Fruit fly (Drosophila melanogaster): Measurements from ENCODE around the gene Hex-A.

Hex-A gene

DNA sequence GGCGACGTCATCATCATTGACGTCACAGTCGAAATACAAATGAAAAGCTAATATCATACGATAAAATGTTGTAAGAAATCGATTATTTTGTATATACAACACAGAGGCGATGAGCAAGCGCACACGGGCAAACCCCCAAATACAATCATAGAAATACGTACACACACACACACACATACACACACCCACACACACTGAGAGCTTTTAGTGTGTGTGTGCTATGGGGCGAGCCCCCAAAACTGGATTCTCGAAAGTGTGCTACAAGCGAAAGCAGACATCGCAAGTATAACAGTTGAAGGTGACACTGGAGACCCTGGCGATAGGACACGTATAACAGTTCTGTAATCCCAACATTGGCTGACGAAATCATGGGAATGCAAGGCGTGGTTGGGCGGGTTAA is 3.6 kb upstream of the Hex-A start (continued):
- TF ChIP-seq CG12744 (GFP tag; optimal IDR thresholded peaks at IDR 0.05): no peak
- TF ChIP-seq Poxn (GFP tag; IDR thresholded peaks at IDR 0.05): no peak
- peak; percentile 52 for TF ChIP-seq CG8478 (optimal IDR thresholded peaks at IDR 0.05)
- no peak for TF ChIP-seq CG18619 (GFP tag; optimal IDR thresholded peaks at IDR 0.05)
- peak; percentile 57 for TF ChIP-seq Blimp-1 (GFP tag; optimal IDR thresholded peaks at IDR 0.05)
- TF ChIP-seq CrebB (tag; optimal IDR thresholded peaks at IDR 0.05): peak; percentile 19
- TF ChIP-seq NC2β (GFP tag; optimal IDR thresholded peaks at IDR 0.05): no peak
- TF ChIP-seq pnt (GFP tag; optimal IDR thresholded peaks at IDR 0.05): no peak
- TF ChIP-seq Bgb (GFP tag; IDR thresholded peaks at IDR 0.05; ENCODE audit: partially characterized antibody): peak; percentile 30; the same call in 1 of the 2 replicates
- TF ChIP-seq Bdp1 (GFP tag; optimal IDR thresholded peaks at IDR 0.05): no peak
- TF ChIP-seq Stat92E (GFP tag; optimal IDR thresholded peaks at IDR 0.05): no peak
- TF ChIP-seq Jarid2 (GFP tag; optimal IDR thresholded peaks at IDR 0.05): no peak
- no peak for TF ChIP-seq Pdp1 (GFP tag; optimal IDR thresholded peaks at IDR 0.05)
- peak; percentile 98 for TF ChIP-seq onecut (GFP tag; IDR thresholded peaks at IDR 0.05)
- no peak for TF ChIP-seq prd (optimal IDR thresholded peaks at IDR 0.05)
- no peak; the same call in 2 of the 3 replicates for TF ChIP-seq prd (GFP tag; IDR thresholded peaks at IDR 0.05)
- TF ChIP-seq bowl (GFP tag; IDR thresholded peaks at IDR 0.05): no peak
- no peak for TF ChIP-seq vfl (GFP tag; optimal IDR thresholded peaks at IDR 0.05)
- peak; percentile 85 for TF ChIP-seq CG13894 (tag; optimal IDR thresholded peaks at IDR 0.05)
- TF ChIP-seq CG2116 (GFP tag; optimal IDR thresholded peaks at IDR 0.05): peak; percentile 2
- TF ChIP-seq CG8290 (GFP tag; optimal IDR thresholded peaks at IDR 0.05): no peak
- TF ChIP-seq CG8290 (tag; optimal IDR thresholded peaks at IDR 0.05): peak in 1 of 2 experiments; percentile 11
- TF ChIP-seq gfzf (GFP tag; optimal IDR thresholded peaks at IDR 0.05): no peak
- TF ChIP-seq nom (GFP tag; optimal IDR thresholded peaks at IDR 0.05): peak; percentile 9
- 0 out of 2 replicates have a peak, but pooled peaks have one; percentile 8 for TF ChIP-seq CG9932 (GFP tag; IDR thresholded peaks at IDR 0.05)
- TF ChIP-seq Fer1 (GFP tag; optimal IDR thresholded peaks at IDR 0.05): peak; percentile 4
- peak; percentile 14 for TF ChIP-seq CG6765 (GFP tag; optimal IDR thresholded peaks at IDR 0.05)
- TF ChIP-seq CG10147 (GFP tag; optimal IDR thresholded peaks at IDR 0.05): no peak
- no peak for TF ChIP-seq CG16779 (GFP tag; IDR thresholded peaks at IDR 0.05)

DNA sequence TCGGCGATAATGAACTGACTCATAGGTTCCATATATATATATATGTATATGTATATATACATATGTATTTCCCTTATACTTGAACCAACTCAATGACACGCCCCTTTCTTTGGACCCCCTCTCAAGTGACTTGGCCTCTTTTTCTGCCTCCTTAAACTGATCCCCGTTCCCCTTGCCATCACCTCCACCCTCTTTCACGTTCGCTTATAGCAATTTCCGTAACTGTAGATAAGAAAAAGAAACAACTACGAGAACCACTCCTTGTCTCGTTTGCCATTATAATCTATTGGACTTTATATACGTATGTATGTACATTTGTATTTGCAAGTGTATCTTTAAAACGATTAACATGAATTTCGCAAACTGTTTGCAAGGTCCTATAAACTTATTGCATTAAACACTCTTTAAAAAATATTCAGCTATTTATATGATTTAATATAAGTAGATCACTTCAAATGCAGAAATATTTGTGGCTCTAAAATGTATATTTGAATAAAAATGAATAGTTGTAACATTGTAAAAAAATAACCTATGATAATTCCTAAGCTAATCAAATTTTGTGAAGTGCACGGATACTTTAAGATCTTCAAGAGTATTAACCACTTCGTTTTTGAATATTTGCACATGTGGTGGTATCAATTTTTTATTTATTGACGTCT is 2.7 kb upstream of the Hex-A start:
- no peak for TF ChIP-seq Sry-β (GFP tag; optimal IDR thresholded peaks at IDR 0.05)
- TF ChIP-seq stc (GFP tag; IDR thresholded peaks at IDR 0.05): no peak
- no peak for TF ChIP-seq CG16863 (GFP tag; optimal IDR thresholded peaks at IDR 0.05)
- TF ChIP-seq chinmo (GFP tag; IDR thresholded peaks at IDR 0.05; ENCODE audit: partially characterized antibody): no peak
- TF ChIP-seq ap (GFP tag; IDR thresholded peaks at IDR 0.05): no peak
- TF ChIP-seq aop (GFP tag; IDR thresholded peaks at IDR 0.05): no peak
- peak; percentile 51 for TF ChIP-seq sug (tag; optimal IDR thresholded peaks at IDR 0.05)
- no peak for TF ChIP-seq chn (GFP tag; optimal IDR thresholded peaks at IDR 0.05)
- no peak for TF ChIP-seq chif (GFP tag; optimal IDR thresholded peaks at IDR 0.05)
- no peak for TF ChIP-seq CG2202 (tag; optimal IDR thresholded peaks at IDR 0.05)
- TF ChIP-seq jumu (GFP tag; optimal IDR thresholded peaks at IDR 0.05): no peak
- no peak for TF ChIP-seq BEAF-32 (GFP tag; optimal IDR thresholded peaks at IDR 0.05)
- no peak for TF ChIP-seq peb (GFP tag; IDR thresholded peaks at IDR 0.05)
- peak; percentile 24 for TF ChIP-seq scrt (GFP tag; optimal IDR thresholded peaks at IDR 0.05)
- TF ChIP-seq CG30020 (tag; optimal IDR thresholded peaks at IDR 0.05): no peak
- TF ChIP-seq CG6683 (GFP tag; optimal IDR thresholded peaks at IDR 0.05): no peak
- no peak for TF ChIP-seq Bgb (GFP tag; IDR thresholded peaks at IDR 0.05; ENCODE audit: partially characterized antibody)
- TF ChIP-seq z (GFP tag; IDR thresholded peaks at IDR 0.05): no peak
- TF ChIP-seq gem (tag; optimal IDR thresholded peaks at IDR 0.05): peak; percentile 49
- no peak for TF ChIP-seq Ptx1 (GFP tag; IDR thresholded peaks at IDR 0.05)
- no peak for TF ChIP-seq CG30431 (GFP tag; optimal IDR thresholded peaks at IDR 0.05)
- no peak for TF ChIP-seq hb (GFP tag; IDR thresholded peaks at IDR 0.05; ENCODE audit: partially characterized antibody)
- TF ChIP-seq dmrt99B (tag; optimal IDR thresholded peaks at IDR 0.05): no peak

Measured in whole organism, embryonic.